Worm (Caenorhabditis elegans) whole organism, L3 larva: ENCODE data around the gene degl-1.

Source experiments
- R02D3.7 ChIP-seq: fragments of 150-350 bp; optimal IDR thresholded peaks from 2 replicates; lab custom pipeline; 2014; ENCODE audit warnings: missing biosample characterization, missing genetic modification characterization
- aly-2 ChIP-seq: fragments of 150-350 bp; optimal IDR thresholded peaks from 2 replicates; lab custom pipeline; 2014; ENCODE audit warnings: missing biosample characterization, missing genetic modification characterization
- ama-1 ChIP-seq: fragments of 150-350 bp; optimal IDR thresholded peaks from 2 replicates; lab custom pipeline; 2018
- ceh-16 ChIP-seq: sonication (generic microtip); optimal IDR thresholded peaks from 2 replicates; lab custom pipeline; 2017; ENCODE audit warnings: missing biosample characterization, missing genetic modification characterization
- ceh-28 ChIP-seq: fragments of 150-350 bp; optimal IDR thresholded peaks from 2 replicates; lab custom pipeline; 2014; ENCODE audit warnings: missing biosample characterization, missing genetic modification reagents, missing genetic modification characterization
- ceh-9 ChIP-seq: sonication (generic microtip); optimal IDR thresholded peaks from 2 replicates; lab custom pipeline; 2018; ENCODE audit warnings: missing biosample characterization, missing genetic modification characterization
- daf-12 ChIP-seq: fragments of 150-350 bp; optimal IDR thresholded peaks from 2 replicates; lab custom pipeline; 2014; ENCODE audit warnings: missing biosample characterization, missing genetic modification reagents, missing genetic modification characterization
- egl-5 ChIP-seq: fragments of 150-350 bp; optimal IDR thresholded peaks from 2 replicates; lab custom pipeline; 2017; ENCODE audit warnings: missing biosample characterization, missing genetic modification reagents, missing genetic modification characterization, inconsistent platforms
- elt-3 ChIP-seq, 3 experiments: fragments of 150-350 bp in 1 of 3; sonication (generic microtip) in 2 of 3; optimal IDR thresholded peaks; 2 replicates in 2 of 3; 4 replicates in 1 of 3; lab custom pipeline; 2014 to 2017; ENCODE audit warnings: missing biosample characterization in 3 of 3, missing genetic modification characterization in 3 of 3
- eor-1 ChIP-seq, 2 experiments: fragments of 150-350 bp; optimal IDR thresholded peaks; 2 replicates each; lab custom pipeline; 2014 to 2018; ENCODE audit warnings: missing biosample characterization in 2 of 2, missing genetic modification characterization in 2 of 2
- fkh-10 ChIP-seq: sonication (generic microtip); optimal IDR thresholded peaks from 2 replicates; lab custom pipeline; 2017; ENCODE audit warnings: missing biosample characterization, missing genetic modification reagents, missing genetic modification characterization
- fkh-2 ChIP-seq: fragments of 150-350 bp; optimal IDR thresholded peaks from 2 replicates; lab custom pipeline; 2014; ENCODE audit warnings: missing biosample characterization, missing genetic modification reagents, missing genetic modification characterization
- fos-1 ChIP-seq: fragments of 150-350 bp; optimal IDR thresholded peaks from 2 replicates; lab custom pipeline; 2014; ENCODE audit warnings: missing biosample characterization, missing genetic modification characterization
- hmg-11 ChIP-seq: sonication (generic microtip); optimal IDR thresholded peaks from 2 replicates; lab custom pipeline; 2016; ENCODE audit warnings: missing genetic modification characterization, missing compliant biosample characterization
- lin-15B ChIP-seq: fragments of 150-350 bp; optimal IDR thresholded peaks from 2 replicates; lab custom pipeline; 2014; ENCODE audit warnings: missing biosample characterization, missing genetic modification characterization
- lin-39 ChIP-seq: fragments of 150-350 bp; optimal IDR thresholded peaks from 2 replicates; lab custom pipeline; 2018; ENCODE audit warnings: missing biosample characterization, missing genetic modification reagents, missing genetic modification characterization
- lsy-12 ChIP-seq: sonication (generic microtip); optimal IDR thresholded peaks from 2 replicates; lab custom pipeline; 2016; ENCODE audit warnings: mild to moderate bottlenecking, missing genetic modification characterization, missing compliant biosample characterization
- mdl-1 ChIP-seq: fragments of 150-350 bp; optimal IDR thresholded peaks from 2 replicates; lab custom pipeline; 2014; ENCODE audit warnings: missing biosample characterization, missing genetic modification characterization
- mml-1 ChIP-seq: fragments of 150-350 bp; sonication (generic microtip); optimal IDR thresholded peaks from 3 replicates; lab custom pipeline; 2014; ENCODE audit warnings: missing biosample characterization, missing genetic modification characterization
- nfya-1 ChIP-seq: sonication (generic microtip); optimal IDR thresholded peaks from 2 replicates; lab custom pipeline; 2017; ENCODE audit warnings: missing genetic modification characterization, mild to moderate bottlenecking, missing compliant biosample characterization, antibody characterized with exemption, moderate library complexity; ENCODE audit not compliant: insufficient read depth
- nhr-11 ChIP-seq: fragments of 150-350 bp; optimal IDR thresholded peaks from 2 replicates; lab custom pipeline; 2014; ENCODE audit warnings: missing biosample characterization, missing genetic modification characterization
- nhr-23 ChIP-seq: fragments of 150-350 bp; optimal IDR thresholded peaks from 2 replicates; lab custom pipeline; 2014; ENCODE audit warnings: missing biosample characterization, missing genetic modification reagents, missing genetic modification characterization
- nhr-28 ChIP-seq: fragments of 150-350 bp; optimal IDR thresholded peaks from 2 replicates; lab custom pipeline; 2014; ENCODE audit warnings: missing biosample characterization, missing genetic modification characterization
- nhr-43 ChIP-seq: sonication (generic microtip); optimal IDR thresholded peaks from 2 replicates; lab custom pipeline; 2016; ENCODE audit warnings: mild to moderate bottlenecking, missing genetic modification characterization, missing compliant biosample characterization; ENCODE audit not compliant: poor library complexity, severe bottlenecking
- nhr-67 ChIP-seq: fragments of 150-350 bp; optimal IDR thresholded peaks from 2 replicates; lab custom pipeline; 2014; ENCODE audit warnings: missing biosample characterization, missing genetic modification characterization
- nhr-76 ChIP-seq: fragments of 150-350 bp; sonication (generic microtip); optimal IDR thresholded peaks from 5 replicates; lab custom pipeline; 2014; ENCODE audit warnings: missing biosample characterization, missing genetic modification characterization
- nhr-77 ChIP-seq: fragments of 150-350 bp; optimal IDR thresholded peaks from 2 replicates; lab custom pipeline; 2014; ENCODE audit warnings: missing biosample characterization, missing genetic modification characterization
- pha-4 ChIP-seq: fragments of 150-350 bp; optimal IDR thresholded peaks from 2 replicates; lab custom pipeline; 2014; ENCODE audit warnings: missing biosample characterization, missing genetic modification reagents, missing genetic modification characterization
- sea-2 ChIP-seq: fragments of 150-350 bp; sonication (generic microtip); optimal IDR thresholded peaks from 4 replicates; lab custom pipeline; 2014; ENCODE audit warnings: missing biosample characterization, missing genetic modification reagents, missing genetic modification characterization
- skn-1 ChIP-seq: fragments of 150-350 bp; optimal IDR thresholded peaks from 2 replicates; lab custom pipeline; 2014; ENCODE audit warnings: missing biosample characterization, missing genetic modification characterization
- snpc-4 ChIP-seq: fragments of 150-350 bp; optimal IDR thresholded peaks from 2 replicates; lab custom pipeline; 2014; ENCODE audit warnings: missing biosample characterization, missing genetic modification characterization
- tbx-2 ChIP-seq: sonication (generic microtip); optimal IDR thresholded peaks from 2 replicates; lab custom pipeline; 2016; ENCODE audit warnings: mild to moderate bottlenecking, missing genetic modification characterization, missing compliant biosample characterization
- unc-39 ChIP-seq: sonication (generic microtip); optimal IDR thresholded peaks from 4 replicates; lab custom pipeline; 2017; ENCODE audit warnings: missing biosample characterization, missing genetic modification characterization
- unc-62 ChIP-seq: fragments of 150-350 bp; sonication (generic microtip); optimal IDR thresholded peaks from 4 replicates; lab custom pipeline; 2014; ENCODE audit warnings: missing biosample characterization, missing genetic modification reagents, missing genetic modification characterization
- zag-1 ChIP-seq: fragments of 150-350 bp; optimal IDR thresholded peaks from 2 replicates; lab custom pipeline; 2014; ENCODE audit warnings: missing biosample characterization, missing genetic modification characterization
- ztf-11 ChIP-seq: fragments of 150-350 bp; optimal IDR thresholded peaks from 2 replicates; lab custom pipeline; 2014; ENCODE audit warnings: missing biosample characterization, missing genetic modification characterization
- ztf-4 ChIP-seq: fragments of 150-350 bp; optimal IDR thresholded peaks from 2 replicates; lab custom pipeline; 2014; ENCODE audit warnings: missing biosample characterization, missing genetic modification characterization

The degl-1 gene

ce11 chrIV:14797849-14798248 is 26.6 kb upstream of the degl-1 start, which contains the start of gene arl-8:
arl-8 (plus strand) TSS chrIV:14798149.
- no peak for TF ChIP-seq ceh-9 (tag; lab: Kevin White, UChicago)
- no peak for TF ChIP-seq nhr-76 (tag; lab: Kevin White, UChicago)
- no peak for TF ChIP-seq lsy-12 (tag; lab: Kevin White, UChicago)
- TF ChIP-seq unc-39 (tag; lab: Kevin White, UChicago) = no peak
- no peak for TF ChIP-seq ceh-16 (tag; lab: Kevin White, UChicago)
- no peak for TF ChIP-seq nhr-23 (tag; lab: Kevin White, UChicago)
- TF ChIP-seq tbx-2 (tag; lab: Kevin White, UChicago) = no peak
- TF ChIP-seq snpc-4 (tag; lab: Kevin White, UChicago) = no peak
- TF ChIP-seq hmg-11 (tag; lab: Kevin White, UChicago) = no peak
- no peak for TF ChIP-seq zag-1 (tag; lab: Kevin White, UChicago)
- no peak for TF ChIP-seq fkh-2 (tag; lab: Kevin White, UChicago)
- TF ChIP-seq daf-12 (tag; lab: Kevin White, UChicago) = no peak
- no peak for TF ChIP-seq unc-62 (GFP tag; lab: Kevin White, UChicago)
- no peak for TF ChIP-seq ceh-28
- TF ChIP-seq egl-5 (tag; lab: Kevin White, UChicago) = no peak
- TF ChIP-seq nhr-43 = no peak
- no peak for TF ChIP-seq nfya-1 (tag; lab: Kevin White, UChicago)
- no peak for TF ChIP-seq sea-2
- no peak for TF ChIP-seq ztf-11 (tag; lab: Kevin White, UChicago)
- TF ChIP-seq elt-3 (tag; optimal IDR thresholded peaks at IDR 0.05; lab: Kevin White, UChicago) = no peak
- TF ChIP-seq, all 47 proteins: peak for 0

ce11 chrIV:14797354-14797753 is 26.1 kb upstream of the degl-1 start, which contains the start of the genes Y57G11C.1147 and nuo-3:
Y57G11C.1147 (minus strand) TSS chrIV:14797514.
nuo-3 (minus strand) TSS chrIV:14797544.
- TF ChIP-seq nhr-67 (tag; lab: Kevin White, UChicago) (no peak), lin-39 (peak; percentile 75), skn-1 (tag; lab: Kevin White, UChicago) (no peak), nfya-1 (tag; lab: Kevin White, UChicago) (peak; percentile 80), ceh-28 (no peak), nhr-28 (no peak), nhr-77 (no peak), eor-1 (tag; optimal IDR thresholded peaks at IDR 0.05; lab: Kevin White, UChicago) (no peak), tbx-2 (tag; lab: Kevin White, UChicago) (no peak), hmg-11 (tag; lab: Kevin White, UChicago) (peak; percentile 30), ama-1 (lab: Kevin White, UChicago) (peak; percentile 18), mdl-1 (tag; lab: Kevin White, UChicago) (no peak), aly-2 (tag; lab: Kevin White, UChicago) (no peak), mml-1 (tag; lab: Kevin White, UChicago) (no peak), R02D3.7 (tag; lab: Kevin White, UChicago) (peak; percentile 67), lin-15B (tag; lab: Kevin White, UChicago) (peak; percentile 45), nhr-11 (tag; lab: Kevin White, UChicago) (no peak), fkh-2 (tag; lab: Kevin White, UChicago) (no peak)
- TF ChIP-seq, all 47 proteins: peak for 6

ce11 chrIV:14795918-14796488 is 24.8 kb upstream of the degl-1 start, which contains the start of gene coq-3:
coq-3 (minus strand) TSS chrIV:14796324.
- TF ChIP-seq tbx-2 (tag; lab: Kevin White, UChicago) (no peak), skn-1 (tag; lab: Kevin White, UChicago) (no peak), pha-4 (tag; lab: Kevin White, UChicago) (no peak), lsy-12 (tag; lab: Kevin White, UChicago) (no peak), nhr-43 (peak; percentile 15), fkh-2 (tag; lab: Kevin White, UChicago) (no peak), fkh-10 (GFP tag; lab: Kevin White, UChicago) (no peak), ceh-16 (tag; lab: Kevin White, UChicago) (no peak), ama-1 (lab: Kevin White, UChicago) (peak; percentile 83), fos-1 (tag; lab: Kevin White, UChicago) (no peak), ztf-4 (tag; lab: Kevin White, UChicago) (peak; percentile 5), nfya-1 (tag; lab: Kevin White, UChicago) (no peak), R02D3.7 (tag; lab: Kevin White, UChicago) (no peak)
- TF ChIP-seq, all 47 proteins: peak for 3
